Worm (Caenorhabditis elegans) whole organism, L1 larva: Measurements from ENCODE around the gene exos-4.1.

Source experiments
- C04F5.9 ChIP-seq: sonication (generic microtip); optimal IDR thresholded peaks from 2 replicates; lab custom pipeline; 2016; ENCODE audit warnings: missing genetic modification characterization, missing compliant biosample characterization
- C16A3.4 ChIP-seq: fragments of 150-350 bp; optimal IDR thresholded peaks from 2 replicates; lab custom pipeline; 2014; ENCODE audit warnings: missing biosample characterization, missing genetic modification characterization
- F16B12.6 ChIP-seq: fragments of 150-350 bp; optimal IDR thresholded peaks from 2 replicates; lab custom pipeline; 2014; ENCODE audit warnings: missing biosample characterization, missing genetic modification characterization
- ama-1 ChIP-seq: fragments of 150-350 bp; optimal IDR thresholded peaks from 2 replicates; lab custom pipeline; 2014
- blmp-1 ChIP-seq: fragments of 150-350 bp; optimal IDR thresholded peaks from 2 replicates; lab custom pipeline; 2014; ENCODE audit warnings: missing biosample characterization, missing genetic modification characterization
- ceh-63 ChIP-seq: fragments of 200-800 bp; sonication (Bioruptor generic); optimal IDR thresholded peaks from 2 replicates; lab custom pipeline; 2018; ENCODE audit warnings: mild to moderate bottlenecking, missing genetic modification characterization, missing compliant biosample characterization
- ceh-82 ChIP-seq, 3 experiments: fragments of 150-350 bp in 1 of 3; sonication (generic microtip) in 2 of 3; optimal IDR thresholded peaks; 2 replicates each; lab custom pipeline; 2014 to 2017; ENCODE audit warnings: missing biosample characterization in 3 of 3, missing genetic modification characterization in 3 of 3
- ces-1 ChIP-seq: fragments of 150-350 bp; optimal IDR thresholded peaks from 2 replicates; lab custom pipeline; 2014; ENCODE audit warnings: missing biosample characterization, missing genetic modification reagents, missing genetic modification characterization
- dpl-1 ChIP-seq, 3 experiments: fragments of 150-350 bp in 2 of 3; sonication (generic microtip) in 1 of 3; optimal IDR thresholded peaks; 2 replicates each; lab custom pipeline; 2014 to 2017; ENCODE audit warnings: missing biosample characterization in 3 of 3, missing genetic modification characterization in 3 of 3, missing genetic modification reagents in 3 of 3
- dsc-1 ChIP-seq: sonication (generic microtip); optimal IDR thresholded peaks from 2 replicates; lab custom pipeline; 2016; ENCODE audit warnings: mild to moderate bottlenecking, missing genetic modification characterization, missing compliant biosample characterization
- efl-1 ChIP-seq, 4 experiments: fragments of 150-350 bp; optimal IDR thresholded peaks in 3 of 4; peaks in 1 of 4; 1 replicate in 1 of 4; 2 replicates in 3 of 4; lab custom pipeline; 2014; ENCODE audit warnings: missing biosample characterization in 2 of 4, missing genetic modification characterization in 2 of 4, missing genetic modification reagents in 2 of 4
- egl-13 ChIP-seq: sonication (generic microtip); optimal IDR thresholded peaks from 2 replicates; lab custom pipeline; 2016; ENCODE audit warnings: missing genotype, missing genetic modification reagents, missing genetic modification characterization, missing compliant biosample characterization
- egl-27 ChIP-seq, 2 experiments: fragments of 150-350 bp in 1 of 2; sonication (generic microtip); optimal IDR thresholded peaks; 3 replicates each; lab custom pipeline; 2017 to 2018; ENCODE audit warnings: missing biosample characterization in 2 of 2, missing genetic modification characterization in 2 of 2, missing genetic modification reagents in 2 of 2
- elt-3 ChIP-seq, 6 experiments: fragments of 150-350 bp in 1 of 6; sonication (generic microtip); optimal IDR thresholded peaks; 2 replicates each; lab custom pipeline; 2017 to 2018; ENCODE audit warnings: missing biosample characterization in 6 of 6, missing genetic modification characterization in 6 of 6, inconsistent platforms in 1 of 6
- ets-5 ChIP-seq: fragments of 200-800 bp; sonication (Bioruptor generic); IDR thresholded peaks from 2 replicates; pipeline ENCODE4 v1.3.6; 2022; ENCODE audit warnings: missing genetic modification characterization, missing compliant biosample characterization
- fkh-8 ChIP-seq: sonication (generic microtip); optimal IDR thresholded peaks from 2 replicates; lab custom pipeline; 2016; ENCODE audit warnings: mild to moderate bottlenecking, missing genetic modification characterization, missing compliant biosample characterization
- fos-1 ChIP-seq: fragments of 150-350 bp; optimal IDR thresholded peaks from 2 replicates; lab custom pipeline; 2014; ENCODE audit warnings: missing biosample characterization, missing genetic modification characterization
- grh-1 ChIP-seq: fragments of 200-800 bp; sonication (Bioruptor generic); IDR thresholded peaks from 2 replicates; pipeline ENCODE4 v1.3.6; 2022; ENCODE audit warnings: missing genetic modification reagents, missing genetic modification characterization, missing compliant biosample characterization
- hlh-17 ChIP-seq: fragments of 200-800 bp; sonication (Bioruptor generic); optimal IDR thresholded peaks from 2 replicates; lab custom pipeline; 2018; ENCODE audit warnings: missing genetic modification characterization, mild to moderate bottlenecking, missing compliant biosample characterization, moderate library complexity, borderline replicate concordance
- hpl-2 ChIP-seq: fragments of 150-350 bp; optimal IDR thresholded peaks from 2 replicates; lab custom pipeline; 2014; ENCODE audit warnings: missing biosample characterization, missing genetic modification reagents, missing genetic modification characterization
- irx-1 ChIP-seq: sonication (generic microtip); optimal IDR thresholded peaks from 2 replicates; lab custom pipeline; 2016; ENCODE audit warnings: missing genetic modification characterization, missing compliant biosample characterization
- isw-1 ChIP-seq: fragments of 200-800 bp; sonication (Bioruptor generic); IDR thresholded peaks from 2 replicates; pipeline ENCODE4 v1.3.6; 2022; ENCODE audit warnings: missing genetic modification characterization, missing compliant biosample characterization
- jun-1 ChIP-seq: fragments of 150-350 bp; optimal IDR thresholded peaks from 2 replicates; lab custom pipeline; 2014; ENCODE audit warnings: missing biosample characterization, missing genetic modification reagents, missing genetic modification characterization
- lin-13 ChIP-seq: fragments of 150-350 bp; optimal IDR thresholded peaks from 2 replicates; lab custom pipeline; 2014; ENCODE audit warnings: missing biosample characterization, missing genetic modification reagents, missing genetic modification characterization
- lin-15B ChIP-seq: fragments of 150-350 bp; sonication (generic microtip); optimal IDR thresholded peaks from 3 replicates; lab custom pipeline; 2014; ENCODE audit warnings: missing biosample characterization, missing genetic modification characterization
- lin-35 ChIP-seq, 2 experiments: fragments of 150-350 bp; optimal IDR thresholded peaks; 2 replicates each; lab custom pipeline; 2014; ENCODE audit warnings: missing biosample characterization in 2 of 2, missing genetic modification characterization in 2 of 2, missing genetic modification reagents in 2 of 2
- lin-39 ChIP-seq: fragments of 150-350 bp; optimal IDR thresholded peaks from 2 replicates; lab custom pipeline; 2014; ENCODE audit warnings: missing biosample characterization, missing genetic modification reagents, missing genetic modification characterization
- lir-3 ChIP-seq: sonication (generic microtip); optimal IDR thresholded peaks from 2 replicates; lab custom pipeline; 2016; ENCODE audit warnings: mild to moderate bottlenecking, missing genetic modification characterization, moderate library complexity, missing compliant biosample characterization; ENCODE audit not compliant: poor library complexity
- lsy-2 ChIP-seq, 2 experiments: fragments of 150-350 bp; optimal IDR thresholded peaks; 2 replicates each; lab custom pipeline; 2014; ENCODE audit warnings: missing biosample characterization in 2 of 2, missing genetic modification characterization in 2 of 2
- mab-9 ChIP-seq: fragments of 200-800 bp; sonication (Bioruptor generic); IDR thresholded peaks from 2 replicates; pipeline ENCODE4 v1.3.6; 2022; ENCODE audit warnings: missing genetic modification reagents, missing genetic modification characterization, missing compliant biosample characterization
- mdl-1 ChIP-seq, 2 experiments: fragments of 150-350 bp; optimal IDR thresholded peaks; 2 replicates each; lab custom pipeline; 2014 to 2017; ENCODE audit warnings: missing biosample characterization in 2 of 2, missing genetic modification characterization in 2 of 2, inconsistent platforms in 1 of 2
- mep-1 ChIP-seq: fragments of 150-350 bp; optimal IDR thresholded peaks from 2 replicates; lab custom pipeline; 2014; ENCODE audit warnings: missing biosample characterization, missing genetic modification characterization
- nhr-11 ChIP-seq: fragments of 150-350 bp; optimal IDR thresholded peaks from 2 replicates; lab custom pipeline; 2014; ENCODE audit warnings: missing biosample characterization, missing genetic modification characterization
- nhr-19 ChIP-seq: fragments of 200-800 bp; sonication (Bioruptor generic); conservative IDR thresholded peaks from 2 replicates; pipeline ENCODE4 v1.3.6; 2022; ENCODE audit warnings: missing genetic modification characterization, missing compliant biosample characterization
- nhr-20 ChIP-seq: sonication (generic microtip); optimal IDR thresholded peaks from 2 replicates; lab custom pipeline; 2016; ENCODE audit warnings: mild to moderate bottlenecking, missing genetic modification characterization, missing compliant biosample characterization
- nhr-47 ChIP-seq: sonication (generic microtip); optimal IDR thresholded peaks from 2 replicates; lab custom pipeline; 2016; ENCODE audit warnings: mild to moderate bottlenecking, missing genetic modification characterization, moderate library complexity, missing compliant biosample characterization
- nhr-71 ChIP-seq: sonication (generic microtip); optimal IDR thresholded peaks from 2 replicates; lab custom pipeline; 2016; ENCODE audit warnings: mild to moderate bottlenecking, missing genetic modification characterization, moderate library complexity, missing compliant biosample characterization
- nhr-77 ChIP-seq: fragments of 150-350 bp; optimal IDR thresholded peaks from 2 replicates; lab custom pipeline; 2014; ENCODE audit warnings: missing biosample characterization, missing genetic modification characterization
- nhr-85 ChIP-seq: sonication (generic microtip); peaks from one replicate; lab custom pipeline; 2016; ENCODE audit warnings: missing genetic modification characterization, inconsistent platforms, missing compliant biosample characterization
- nhr-90 ChIP-seq: sonication (generic microtip); optimal IDR thresholded peaks from 2 replicates; lab custom pipeline; 2016; ENCODE audit warnings: mild to moderate bottlenecking, missing genetic modification characterization, missing compliant biosample characterization; ENCODE audit not compliant: poor library complexity
- pax-3 ChIP-seq: fragments of 200-800 bp; sonication (Bioruptor generic); optimal IDR thresholded peaks from 2 replicates; lab custom pipeline; 2018; ENCODE audit warnings: mild to moderate bottlenecking, missing genetic modification characterization, moderate library complexity, missing compliant biosample characterization
- rnt-1 ChIP-seq: sonication (generic microtip); optimal IDR thresholded peaks from 2 replicates; lab custom pipeline; 2016; ENCODE audit warnings: mild to moderate bottlenecking, missing genetic modification characterization, moderate library complexity, missing compliant biosample characterization
- skn-1 ChIP-seq: fragments of 150-350 bp; optimal IDR thresholded peaks from 2 replicates; lab custom pipeline; 2014; ENCODE audit warnings: missing biosample characterization, missing genetic modification characterization
- snpc-4 ChIP-seq: fragments of 150-350 bp; optimal IDR thresholded peaks from 2 replicates; lab custom pipeline; 2014; ENCODE audit warnings: missing biosample characterization, missing genetic modification characterization
- snu-23 ChIP-seq: sonication (generic microtip); optimal IDR thresholded peaks from 2 replicates; lab custom pipeline; 2016; ENCODE audit warnings: missing genetic modification characterization, missing compliant biosample characterization
- swsn-7 ChIP-seq: sonication (generic microtip); optimal IDR thresholded peaks from 2 replicates; lab custom pipeline; 2016; ENCODE audit warnings: missing genetic modification characterization, missing compliant biosample characterization
- tbx-2 ChIP-seq: sonication (generic microtip); optimal IDR thresholded peaks from 2 replicates; lab custom pipeline; 2016; ENCODE audit warnings: missing genetic modification characterization, missing compliant biosample characterization
- unc-62 ChIP-seq: fragments of 150-350 bp; optimal IDR thresholded peaks from 2 replicates; lab custom pipeline; 2014; ENCODE audit warnings: missing biosample characterization, missing genetic modification reagents, missing genetic modification characterization
- unc-86 ChIP-seq: sonication (generic microtip); optimal IDR thresholded peaks from 2 replicates; lab custom pipeline; 2016; ENCODE audit warnings: missing genetic modification characterization, missing compliant biosample characterization
- xbp-1 ChIP-seq: sonication (generic microtip); optimal IDR thresholded peaks from 2 replicates; lab custom pipeline; 2016; ENCODE audit warnings: missing genetic modification characterization, missing compliant biosample characterization
- zag-1 ChIP-seq: fragments of 150-350 bp; optimal IDR thresholded peaks from 2 replicates; lab custom pipeline; 2014; ENCODE audit warnings: missing biosample characterization, missing genetic modification characterization
- zip-4 ChIP-seq: fragments of 200-800 bp; sonication (Bioruptor generic); optimal IDR thresholded peaks from 2 replicates; lab custom pipeline; 2018; ENCODE audit warnings: mild to moderate bottlenecking, missing genetic modification characterization, moderate library complexity, missing compliant biosample characterization

The exos-4.1 gene

DNA sequence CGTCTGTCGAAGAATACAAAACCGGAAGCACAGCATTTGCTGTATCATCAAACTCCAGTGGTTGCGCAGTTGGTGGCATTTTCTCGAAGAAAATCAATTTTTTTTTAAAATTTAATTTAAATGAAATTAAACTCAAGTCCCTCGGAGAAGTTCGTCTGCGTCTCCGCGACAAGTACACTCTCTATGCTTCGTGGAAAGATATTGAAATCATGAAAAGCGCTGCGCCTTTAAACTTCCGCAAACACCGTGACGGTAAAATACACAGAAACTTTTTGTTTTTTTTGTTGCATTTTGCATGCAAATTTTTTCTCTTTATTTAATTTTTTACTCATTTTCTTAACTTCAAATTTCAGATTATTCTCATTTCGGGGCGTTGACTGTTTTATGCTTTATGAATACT, at the start of gene exos-4.1, which contains the start of the genes dli-1 and tin-9.2:
Gene exos-4.1 (plus strand): TSS at position 348 of the 400 bp plus-strand sequence.
Gene dli-1 (minus strand): TSS at position 141 of the 400 bp plus-strand sequence.
Gene tin-9.2 (plus strand): TSS at position 344 of the 400 bp plus-strand sequence.
- TF ChIP-seq egl-13 (tag; lab: Kevin White, UChicago) = peak; percentile 49
- peak; percentile 62 for TF ChIP-seq lin-15B (tag; lab: Kevin White, UChicago)
- peak; percentile 69 for TF ChIP-seq rnt-1 (tag; lab: Kevin White, UChicago)
- peak; percentile 62 for TF ChIP-seq blmp-1 (tag; lab: Kevin White, UChicago)
- peak; percentile 63 for TF ChIP-seq nhr-90 (tag; lab: Kevin White, UChicago)
- TF ChIP-seq unc-62 (GFP tag; lab: Kevin White, UChicago) = no peak
- TF ChIP-seq nhr-19 (GFP tag; lab: Robert Waterston, UW) = peak; percentile 76
- peak; percentile 88 for TF ChIP-seq nhr-71 (tag; lab: Kevin White, UChicago)
- peak; percentile 46 for TF ChIP-seq lir-3 (tag; lab: Kevin White, UChicago)
- peak; percentile 16 for TF ChIP-seq ama-1
- peak; percentile 89 to 90 for TF ChIP-seq lsy-2 (tag; optimal IDR thresholded peaks at IDR 0.05; lab: Kevin White, UChicago)
- TF ChIP-seq unc-86 (tag; lab: Kevin White, UChicago) = peak; percentile 69
- TF ChIP-seq nhr-20 (tag; lab: Kevin White, UChicago) = peak; percentile 73
- peak; percentile 82 to 84 for TF ChIP-seq efl-1 (optimal IDR thresholded peaks at IDR 0.05; lab: Kevin White, UChicago)
- peak; percentile 82 to 97 for TF ChIP-seq efl-1 (GFP tag; optimal IDR thresholded peaks at IDR 0.05 in 1 of 2; lab: Kevin White, UChicago)
- peak; percentile 18 for TF ChIP-seq zip-4 (GFP tag; lab: Kevin White, UChicago)
- no peak for TF ChIP-seq hpl-2 (GFP tag; lab: Kevin White, UChicago)
- TF ChIP-seq nhr-47 = peak; percentile 85
- TF ChIP-seq nhr-85 = peak; percentile 83
- no peak for TF ChIP-seq zag-1
- TF ChIP-seq egl-27 (tag; optimal IDR thresholded peaks at IDR 0.05; lab: Kevin White, UChicago) = no peak
- peak; percentile 94 for TF ChIP-seq F16B12.6 (tag; lab: Kevin White, UChicago)
- TF ChIP-seq ceh-63 = no peak
- peak in 1 of 2 experiments; percentile 49 for TF ChIP-seq mdl-1 (tag; optimal IDR thresholded peaks at IDR 0.05; lab: Kevin White, UChicago)
- TF ChIP-seq nhr-77 = peak; percentile 17
- peak; percentile 57 for TF ChIP-seq snpc-4 (tag; lab: Kevin White, UChicago)
- peak in 1 of 6 experiments; percentile 39 for TF ChIP-seq elt-3 (tag; optimal IDR thresholded peaks at IDR 0.05; lab: Kevin White, UChicago)
- TF ChIP-seq fkh-8 = peak; percentile 50
- TF ChIP-seq skn-1 (tag; lab: Kevin White, UChicago) = peak; percentile 86
- peak; percentile 81 for TF ChIP-seq tbx-2 (tag; lab: Kevin White, UChicago)
- TF ChIP-seq ces-1 (GFP tag; lab: Kevin White, UChicago) = no peak
- TF ChIP-seq dpl-1 (GFP tag; optimal IDR thresholded peaks at IDR 0.05; lab: Kevin White, UChicago) = peak; percentile 73 to 84 (median 79)
- peak; percentile 50 for TF ChIP-seq C04F5.9 (tag; lab: Kevin White, UChicago)
- TF ChIP-seq C16A3.4 (tag; lab: Kevin White, UChicago) = peak; percentile 53
- peak; percentile 33 for TF ChIP-seq fos-1 (tag; lab: Kevin White, UChicago)
- peak; percentile 25 for TF ChIP-seq lin-13 (GFP tag; lab: Kevin White, UChicago)
- peak; percentile 78 for TF ChIP-seq xbp-1
- peak; percentile 80 to 82 for TF ChIP-seq lin-35 (GFP tag; optimal IDR thresholded peaks at IDR 0.05; lab: Kevin White, UChicago)
- TF ChIP-seq nhr-11 (tag; lab: Kevin White, UChicago) = peak; percentile 33
- peak; percentile 95 for TF ChIP-seq mep-1 (tag; lab: Kevin White, UChicago)
- TF ChIP-seq lin-39 (tag; lab: Kevin White, UChicago) = peak; percentile 73
- peak; percentile 74 for TF ChIP-seq swsn-7 (tag; lab: Kevin White, UChicago)
- TF ChIP-seq pax-3 (tag; lab: Kevin White, UChicago) = no peak
- peak; percentile 51 for TF ChIP-seq irx-1 (tag; lab: Kevin White, UChicago)
- peak; percentile 79 for TF ChIP-seq isw-1 (GFP tag; lab: Robert Waterston, UW)
- peak; percentile 86 for TF ChIP-seq snu-23
- TF ChIP-seq hlh-17 (GFP tag; lab: Kevin White, UChicago) = no peak
- peak; percentile 13; the same call in 1 of the 2 replicates for TF ChIP-seq grh-1
- TF ChIP-seq ets-5 = no peak
- peak; percentile 41 to 62 (median 62) for TF ChIP-seq ceh-82 (tag; optimal IDR thresholded peaks at IDR 0.05; lab: Kevin White, UChicago)
- peak; percentile 10; the same call in 1 of the 2 replicates for TF ChIP-seq mab-9
- TF ChIP-seq jun-1 (tag; lab: Kevin White, UChicago) = peak; percentile 14
- peak; percentile 74 for TF ChIP-seq dsc-1 (tag; lab: Kevin White, UChicago)
